Fruit fly (Drosophila melanogaster) S2 (cell line): Measurements from ENCODE around the gene Muc18B.

Source experiments
- CG8478 ChIP-seq: fragments of >200 bp; optimal IDR thresholded peaks from 2 replicates; lab custom pipeline; 2018
- CTCF ChIP-seq, 2 experiments: fragments of >200 bp; optimal IDR thresholded peaks; 2 replicates each; lab custom pipeline; 2018

dm6 chrX:19166152-19166935 lies 49.0 kb upstream of the Muc18B start:
- TF ChIP-seq CTCF (optimal IDR thresholded peaks at IDR 0.05; lab: Kevin White, UChicago) (no peak), CG8478 (lab: Kevin White, UChicago) (no peak)
